Fruit fly (Drosophila melanogaster): ENCODE measurements around the gene RluA-2.

The RluA-2 gene

dm6 chr2L:10488484-10489223 lies 11.8 kb downstream of the RluA-2 start, which contains the start of the genes Cog4 and CG6144 (continued):
- TF ChIP-seq Dip2 (GFP tag; IDR thresholded peaks at IDR 0.05) (no peak), Antp (GFP tag; optimal IDR thresholded peaks at IDR 0.05) (no peak), emc (GFP tag; optimal IDR thresholded peaks at IDR 0.05) (no peak), CG10959 (GFP tag; IDR thresholded peaks at IDR 0.05) (no peak), Hmx (GFP tag; optimal IDR thresholded peaks at IDR 0.05) (peak; percentile 41), kay (GFP tag; optimal IDR thresholded peaks at IDR 0.05) (peak; percentile 30), pb (GFP tag; optimal IDR thresholded peaks at IDR 0.05) (no peak), CG16815 (GFP tag; optimal IDR thresholded peaks at IDR 0.05) (no peak), insv (GFP tag; optimal IDR thresholded peaks at IDR 0.05) (peak in 1 of 2 experiments; percentile 86), Bdp1 (GFP tag; optimal IDR thresholded peaks at IDR 0.05) (no peak), h (optimal IDR thresholded peaks at IDR 0.05) (no peak), sens (GFP tag) (peak; percentile 76), CG13624 (GFP tag; optimal IDR thresholded peaks at IDR 0.05) (no peak), CG10209 (GFP tag; optimal IDR thresholded peaks at IDR 0.05) (no peak), lmd (GFP tag; IDR thresholded peaks at IDR 0.05) (no peak), Fer2 (tag; optimal IDR thresholded peaks at IDR 0.05) (no peak), gcm2 (GFP tag; optimal IDR thresholded peaks at IDR 0.05) (no peak), CG30020 (tag; optimal IDR thresholded peaks at IDR 0.05) (peak; percentile 65), sna (GFP tag; IDR thresholded peaks at IDR 0.05; ENCODE audit: partially characterized antibody) (peak; percentile 84), CG1233 (GFP tag; optimal IDR thresholded peaks at IDR 0.05) (no peak), trh (GFP tag; optimal IDR thresholded peaks at IDR 0.05) (no peak), az2 (GFP tag; optimal IDR thresholded peaks at IDR 0.05) (peak; percentile 9), pnt (GFP tag; optimal IDR thresholded peaks at IDR 0.05) (no peak), crp (GFP tag; optimal IDR thresholded peaks at IDR 0.05) (peak; percentile 68 to 95), CG12744 (GFP tag; optimal IDR thresholded peaks at IDR 0.05) (no peak), CG8290 (GFP tag; optimal IDR thresholded peaks at IDR 0.05) (no peak), CG8290 (tag; optimal IDR thresholded peaks at IDR 0.05) (no peak), Gug (GFP tag; IDR thresholded peaks at IDR 0.05) (no peak), Lim3 (GFP tag; IDR thresholded peaks at IDR 0.05) (no peak), ken (GFP tag; IDR thresholded peaks at IDR 0.05) (no peak), CG43689 (GFP tag; IDR thresholded peaks at IDR 0.05) (no peak), CG2889 (GFP tag; IDR thresholded peaks at IDR 0.05) (no peak), oc (tag; optimal IDR thresholded peaks at IDR 0.05) (no peak), Rfx (GFP tag; IDR thresholded peaks at IDR 0.05) (0 out of 2 replicates have a peak, but pooled peaks have one; percentile 33), unc-4 (GFP tag; IDR thresholded peaks at IDR 0.05; ENCODE audit: partially characterized antibody) (peak; percentile 83), Nf-YB (GFP tag; optimal IDR thresholded peaks at IDR 0.05) (no peak), PHDP (tag; optimal IDR thresholded peaks at IDR 0.05) (no peak), CG7839 (tag; optimal IDR thresholded peaks at IDR 0.05) (no peak), Poxn (GFP tag; IDR thresholded peaks at IDR 0.05) (no peak), Camta (GFP tag; optimal IDR thresholded peaks at IDR 0.05) (no peak), Bgb (GFP tag; IDR thresholded peaks at IDR 0.05; ENCODE audit: partially characterized antibody) (peak; percentile 72), HmgD (GFP tag; optimal IDR thresholded peaks at IDR 0.05) (no peak), CG2199 (GFP tag; IDR thresholded peaks at IDR 0.05) (no peak), zfh2 (GFP tag; optimal IDR thresholded peaks at IDR 0.05) (peak; percentile 6), CG6254 (GFP tag; optimal IDR thresholded peaks at IDR 0.05) (no peak), CG8924 (tag; optimal IDR thresholded peaks at IDR 0.05) (no peak), CG13424 (tag; optimal IDR thresholded peaks at IDR 0.05) (peak; percentile 30), tin (GFP tag; optimal IDR thresholded peaks at IDR 0.05) (peak; percentile 2), CG33557 (GFP tag; optimal IDR thresholded peaks at IDR 0.05) (no peak)
